Worm (Caenorhabditis elegans) whole organism, L4 larva: Measurements from ENCODE around the gene nsun-5.

Experiments
- F26F4.8 ChIP-seq: fragments of 200-800 bp; sonication (Bioruptor generic); conservative IDR thresholded peaks from 2 replicates; pipeline ENCODE4 v1.3.6; 2022; ENCODE audit warnings: missing genetic modification characterization, missing compliant biosample characterization
- Y105C5A.15 ChIP-seq: fragments of 200-800 bp; sonication (Bioruptor generic); IDR thresholded peaks from 2 replicates; pipeline ENCODE4 v1.3.6; 2022; ENCODE audit warnings: missing genetic modification characterization, missing compliant biosample characterization
- aly-2 ChIP-seq: sonication (generic microtip); optimal IDR thresholded peaks from 2 replicates; lab custom pipeline; 2018; ENCODE audit warnings: missing biosample characterization, missing genetic modification characterization
- ceh-28 ChIP-seq: fragments of 150-350 bp; optimal IDR thresholded peaks from 2 replicates; lab custom pipeline; 2014; ENCODE audit warnings: missing biosample characterization, missing genetic modification reagents, missing genetic modification characterization
- ceh-62 ChIP-seq: sonication (generic microtip); optimal IDR thresholded peaks from 2 replicates; lab custom pipeline; 2017; ENCODE audit warnings: missing biosample characterization, missing genetic modification characterization
- ceh-82 ChIP-seq: sonication (generic microtip); optimal IDR thresholded peaks from 2 replicates; lab custom pipeline; 2017; ENCODE audit warnings: missing biosample characterization, missing genetic modification characterization
- ces-1 ChIP-seq: fragments of 150-350 bp; sonication (generic microtip); optimal IDR thresholded peaks from 4 replicates; lab custom pipeline; 2014; ENCODE audit warnings: missing biosample characterization, missing genetic modification reagents, missing genetic modification characterization
- ctbp-1 ChIP-seq: fragments of 200-800 bp; sonication (Bioruptor generic); IDR thresholded peaks from 2 replicates; pipeline ENCODE4 v1.3.6; 2022; ENCODE audit warnings: missing genetic modification reagents, missing genetic modification characterization, missing compliant biosample characterization
- daf-8 ChIP-seq: fragments of 200-800 bp; sonication (Bioruptor generic); IDR thresholded peaks from 2 replicates; pipeline ENCODE4 v1.3.6; 2022; ENCODE audit warnings: missing genetic modification characterization, missing compliant biosample characterization
- dmd-6 ChIP-seq: fragments of 200-800 bp; sonication (Bioruptor generic); IDR thresholded peaks from 2 replicates; pipeline ENCODE4 v1.3.6; 2022; ENCODE audit warnings: missing genetic modification reagents, missing genetic modification characterization, missing compliant biosample characterization
- dve-1 ChIP-seq: sonication (generic microtip); optimal IDR thresholded peaks from 2 replicates; lab custom pipeline; 2017; ENCODE audit warnings: antibody characterized with exemption, mild to moderate bottlenecking, missing genetic modification characterization, missing compliant biosample characterization; ENCODE audit not compliant: insufficient read depth
- fkh-10 ChIP-seq: fragments of 150-350 bp; optimal IDR thresholded peaks from 2 replicates; lab custom pipeline; 2014; ENCODE audit warnings: missing biosample characterization, missing genetic modification reagents, missing genetic modification characterization
- lim-7 ChIP-seq: fragments of 200-800 bp; sonication (Bioruptor generic); IDR thresholded peaks from 2 replicates; pipeline ENCODE4 v1.3.6; 2022; ENCODE audit warnings: missing genetic modification characterization, missing compliant biosample characterization
- lsy-2 ChIP-seq, 2 experiments: fragments of 150-350 bp in 1 of 2; sonication (generic microtip) in 1 of 2; optimal IDR thresholded peaks; 2 replicates each; lab custom pipeline; 2014 to 2017; ENCODE audit warnings: missing biosample characterization in 2 of 2, missing genetic modification characterization in 2 of 2
- madf-9 ChIP-seq: fragments of 200-800 bp; sonication (Bioruptor generic); conservative IDR thresholded peaks from 2 replicates; pipeline ENCODE4 v1.3.6; 2022; ENCODE audit warnings: missing genetic modification reagents, missing genetic modification characterization, missing compliant biosample characterization
- mes-2 ChIP-seq: sonication (generic microtip); optimal IDR thresholded peaks from 2 replicates; lab custom pipeline; 2016; ENCODE audit warnings: missing genotype, mild to moderate bottlenecking, missing genetic modification characterization, missing compliant biosample characterization; ENCODE audit not compliant: poor library complexity, severe bottlenecking
- mxl-3 ChIP-seq: fragments of 200-800 bp; sonication (Bioruptor generic); optimal IDR thresholded peaks from 2 replicates; lab custom pipeline; 2018; ENCODE audit warnings: mild to moderate bottlenecking, missing genetic modification characterization, missing compliant biosample characterization
- nhr-10 ChIP-seq: fragments of 150-350 bp; optimal IDR thresholded peaks from 2 replicates; lab custom pipeline; 2014; ENCODE audit warnings: missing biosample characterization, missing genetic modification characterization
- nhr-111 ChIP-seq: fragments of 200-800 bp; sonication (Bioruptor generic); optimal IDR thresholded peaks from 2 replicates; lab custom pipeline; 2018; ENCODE audit warnings: mild to moderate bottlenecking, missing genetic modification characterization, missing compliant biosample characterization
- nhr-25 ChIP-seq: sonication (generic microtip); optimal IDR thresholded peaks from 2 replicates; lab custom pipeline; 2017; ENCODE audit warnings: missing genetic modification characterization, mild to moderate bottlenecking, missing compliant biosample characterization, antibody characterized with exemption, moderate library complexity, borderline replicate concordance; ENCODE audit not compliant: insufficient read depth
- nhr-42 ChIP-seq: fragments of 200-800 bp; sonication (Bioruptor generic); IDR thresholded peaks from 2 replicates; pipeline ENCODE4 v1.3.6; 2022; ENCODE audit warnings: missing genetic modification characterization, missing compliant biosample characterization
- nhr-76 ChIP-seq: fragments of 150-350 bp; optimal IDR thresholded peaks from 2 replicates; lab custom pipeline; 2014; ENCODE audit warnings: missing biosample characterization, missing genetic modification characterization
- pha-4 ChIP-seq, 2 experiments: fragments of 150-350 bp in 1 of 2; fragments of 200-800 bp in 1 of 2; sonication (Bioruptor generic) in 1 of 2; IDR thresholded peaks in 1 of 2; optimal IDR thresholded peaks in 1 of 2; 2 replicates each; pipeline versions ENCODE4 v1.3.6 to Lab custom; 2014 to 2022; ENCODE audit warnings: missing genetic modification characterization in 2 of 2, missing genetic modification reagents in 2 of 2, missing biosample characterization in 1 of 2, missing compliant biosample characterization in 1 of 2
- snpc-4 ChIP-seq: fragments of 150-350 bp; optimal IDR thresholded peaks from 2 replicates; lab custom pipeline; 2014; ENCODE audit warnings: missing biosample characterization, missing genetic modification characterization
- spr-3 ChIP-seq: fragments of 200-800 bp; sonication (Bioruptor generic); optimal IDR thresholded peaks from 2 replicates; lab custom pipeline; 2018; ENCODE audit warnings: mild to moderate bottlenecking, missing genetic modification characterization, missing compliant biosample characterization
- unc-130 ChIP-seq: sonication (generic microtip); optimal IDR thresholded peaks from 2 replicates; lab custom pipeline; 2016; ENCODE audit warnings: missing genetic modification reagents, missing genetic modification characterization, missing compliant biosample characterization
- unc-39 ChIP-seq: sonication (generic microtip); optimal IDR thresholded peaks from 2 replicates; lab custom pipeline; 2017; ENCODE audit warnings: missing biosample characterization, missing genetic modification characterization
- unc-62 ChIP-seq, 3 experiments: fragments of 150-350 bp in 1 of 3; sonication (generic microtip); optimal IDR thresholded peaks in 2 of 3; peaks in 1 of 3; 1 replicate in 1 of 3; 2 replicates in 2 of 3; lab custom pipeline; 2014 to 2017; ENCODE audit warnings: missing biosample characterization in 3 of 3, missing genetic modification characterization in 3 of 3, missing genetic modification reagents in 3 of 3, missing genotype in 1 of 3
- zfp-2 ChIP-seq: sonication (generic microtip); optimal IDR thresholded peaks from 2 replicates; lab custom pipeline; 2016; ENCODE audit warnings: mild to moderate bottlenecking, missing genetic modification characterization, missing compliant biosample characterization
- zip-11 ChIP-seq: fragments of 200-800 bp; sonication (Bioruptor generic); IDR thresholded peaks from 2 replicates; pipeline ENCODE4 v1.3.6; 2022; ENCODE audit warnings: missing genetic modification characterization, missing compliant biosample characterization
- ztf-7 ChIP-seq: fragments of 150-350 bp; optimal IDR thresholded peaks from 2 replicates; lab custom pipeline; 2014; ENCODE audit warnings: missing biosample characterization, missing genetic modification characterization

The nsun-5 gene

DNA sequence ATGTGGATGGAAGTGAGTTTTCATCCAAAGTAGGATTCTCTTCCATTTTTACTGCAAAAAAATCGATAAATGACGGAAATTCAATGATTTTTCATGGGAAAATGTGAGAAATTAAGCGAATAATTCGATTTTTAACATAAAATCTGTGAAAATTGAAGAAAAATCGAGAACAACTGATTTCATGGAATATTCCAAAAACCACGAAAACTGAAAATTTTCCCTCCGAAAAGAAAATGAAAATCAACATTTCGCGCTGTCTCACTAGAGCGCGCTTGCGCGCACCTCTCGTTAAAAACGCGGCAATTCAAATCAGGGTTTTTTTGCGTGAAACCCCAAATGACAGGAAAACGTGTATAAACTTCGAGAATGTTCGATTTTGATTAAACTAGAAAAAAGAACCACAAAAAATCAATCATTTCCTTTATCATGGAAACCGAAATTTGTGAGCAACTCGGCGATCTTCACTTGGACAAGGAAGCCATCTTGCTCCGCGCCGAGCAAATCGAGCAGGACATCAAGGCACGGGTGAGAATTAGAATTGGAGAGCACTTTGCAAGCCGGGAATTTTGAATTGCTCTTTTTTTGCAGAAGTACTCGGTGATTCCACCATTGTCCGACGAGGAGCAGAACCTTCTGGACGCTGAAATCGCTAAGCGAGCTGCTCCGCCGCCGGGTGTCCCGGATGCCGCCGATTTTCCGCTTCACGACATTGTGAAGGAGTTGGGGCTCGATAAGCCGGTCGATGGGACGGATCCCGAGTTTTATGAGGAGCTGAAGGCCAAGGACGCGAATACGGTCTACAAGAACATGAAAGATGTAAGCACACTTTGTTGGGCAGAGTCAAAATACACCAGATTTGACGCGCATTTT is 41.2 kb downstream of the nsun-5 start, which contains the start of the genes Y53F4B.9 and Y53F4B.11 (continued):
- TF ChIP-seq nhr-10 (tag; lab: Kevin White, UChicago), result no peak
- TF ChIP-seq mes-2, result peak; percentile 87
- no peak for TF ChIP-seq mxl-3 (GFP tag; lab: Kevin White, UChicago)
- peak; percentile 73 for TF ChIP-seq unc-130
- TF ChIP-seq fkh-10 (GFP tag; lab: Kevin White, UChicago), result peak; percentile 37
- TF ChIP-seq madf-9 (GFP tag; lab: Robert Waterston, UW), result peak; percentile 69

DNA sequence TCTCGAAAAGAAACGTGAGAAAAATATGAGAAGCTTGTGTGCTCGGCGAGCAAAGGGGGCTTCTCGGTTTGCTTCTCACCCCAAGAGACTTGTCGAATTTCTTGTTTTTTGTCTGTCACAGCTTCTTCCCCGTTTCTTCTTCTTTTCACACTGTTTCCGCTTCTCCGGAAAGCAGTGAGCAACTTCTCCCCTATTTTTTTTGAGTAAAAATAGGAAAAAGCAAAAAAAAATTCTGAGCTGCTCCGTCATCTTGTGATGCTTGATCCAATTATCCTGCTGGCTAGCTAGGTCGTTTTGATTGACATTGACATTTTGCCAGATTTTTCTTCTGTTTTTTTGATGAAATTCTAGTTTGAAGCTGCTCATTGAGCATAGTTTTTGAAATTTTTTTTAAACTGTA is 45.0 kb downstream of the nsun-5 start, which contains the start of gene Y53F4B.51:
Gene Y53F4B.51, minus strand, starts transcription at position 63 of the 400 bp plus-strand sequence.
- TF ChIP-seq ztf-7 (tag; lab: Kevin White, UChicago) (no peak), unc-62 (GFP tag; optimal IDR thresholded peaks at IDR 0.05 in 1 of 2; lab: Kevin White, UChicago) (peak in 1 of 2 experiments; percentile 60), unc-62 (tag; optimal IDR thresholded peaks at IDR 0.05; lab: Kevin White, UChicago) (no peak), ceh-82 (tag; lab: Kevin White, UChicago) (no peak), fkh-10 (GFP tag; lab: Kevin White, UChicago) (peak; percentile 79), zip-11 (GFP tag; lab: Robert Waterston, UW) (no peak), aly-2 (tag; lab: Kevin White, UChicago) (no peak)

DNA sequence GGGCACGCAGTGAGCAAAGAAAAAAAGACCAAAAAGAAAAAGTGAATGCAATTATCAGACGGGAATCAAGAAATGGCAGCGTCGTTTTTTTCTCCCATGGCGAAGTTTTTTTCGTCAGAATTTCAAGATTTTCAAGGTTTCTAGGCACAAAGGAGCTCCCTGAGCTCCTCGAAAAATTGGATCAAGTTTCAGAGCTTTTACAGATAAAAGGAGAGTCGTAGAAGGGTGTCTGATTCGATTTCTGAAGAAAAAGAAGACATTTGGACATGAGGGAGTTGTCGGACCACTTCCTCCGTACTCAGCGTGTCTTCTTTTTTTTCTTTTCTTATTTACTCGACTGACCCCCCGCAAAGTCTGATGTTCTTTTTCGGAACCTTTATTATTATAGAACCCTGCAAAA is 46.3 kb downstream of the nsun-5 start:
- TF ChIP-seq nhr-25 (tag; lab: Kevin White, UChicago), result no peak
- no peak for TF ChIP-seq F26F4.8
- no peak for TF ChIP-seq ctbp-1 (GFP tag; lab: Robert Waterston, UW)
- TF ChIP-seq dve-1 (tag; lab: Kevin White, UChicago), result no peak
- TF ChIP-seq unc-39 (tag; lab: Kevin White, UChicago), result no peak
- no peak for TF ChIP-seq fkh-10 (GFP tag; lab: Kevin White, UChicago)
- no peak for TF ChIP-seq nhr-42 (GFP tag; lab: Robert Waterston, UW)
- no peak for TF ChIP-seq snpc-4 (tag; lab: Kevin White, UChicago)
- no peak for TF ChIP-seq zfp-2
- no peak for TF ChIP-seq pha-4 (GFP tag; IDR thresholded peaks at IDR 0.05; lab: Robert Waterston, UW)
- TF ChIP-seq pha-4 (tag; optimal IDR thresholded peaks at IDR 0.05; lab: Kevin White, UChicago), result no peak
- no peak for TF ChIP-seq ceh-28 (tag; lab: Kevin White, UChicago)

DNA sequence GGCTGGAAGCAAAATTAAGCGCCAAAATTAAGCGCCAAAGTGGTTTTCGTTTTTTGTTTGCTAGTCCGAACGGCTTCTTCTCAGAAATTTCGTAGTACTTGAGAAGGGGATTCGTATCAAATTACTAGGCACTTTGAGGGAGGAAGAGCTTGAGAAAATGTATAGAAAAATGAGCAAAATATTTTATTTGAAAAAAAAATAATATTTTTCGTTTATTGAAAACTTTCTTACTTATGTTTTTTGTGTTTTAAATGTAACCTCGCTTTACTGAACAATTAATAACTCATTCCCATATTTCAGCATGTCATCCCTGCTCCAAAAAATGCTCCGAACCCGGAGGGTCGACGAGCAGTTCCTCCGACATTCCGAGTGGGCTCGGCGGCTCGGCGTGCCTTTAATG is 49.5 kb downstream of the nsun-5 start, which contains the start of gene Y53F4B.12:
Gene Y53F4B.12, plus strand, starts transcription at position 301 of the 400 bp plus-strand sequence.
- no peak for TF ChIP-seq lim-7
- TF ChIP-seq Y105C5A.15, result no peak
- TF ChIP-seq daf-8 (GFP tag; lab: Robert Waterston, UW), result no peak
- no peak for TF ChIP-seq ces-1 (GFP tag; lab: Kevin White, UChicago)
- no peak for TF ChIP-seq spr-3 (GFP tag; lab: Kevin White, UChicago)
- no peak for TF ChIP-seq ceh-62 (tag; lab: Kevin White, UChicago)
- no peak for TF ChIP-seq nhr-76
- no peak for TF ChIP-seq nhr-111
- TF ChIP-seq mxl-3 (GFP tag; lab: Kevin White, UChicago), result no peak

DNA sequence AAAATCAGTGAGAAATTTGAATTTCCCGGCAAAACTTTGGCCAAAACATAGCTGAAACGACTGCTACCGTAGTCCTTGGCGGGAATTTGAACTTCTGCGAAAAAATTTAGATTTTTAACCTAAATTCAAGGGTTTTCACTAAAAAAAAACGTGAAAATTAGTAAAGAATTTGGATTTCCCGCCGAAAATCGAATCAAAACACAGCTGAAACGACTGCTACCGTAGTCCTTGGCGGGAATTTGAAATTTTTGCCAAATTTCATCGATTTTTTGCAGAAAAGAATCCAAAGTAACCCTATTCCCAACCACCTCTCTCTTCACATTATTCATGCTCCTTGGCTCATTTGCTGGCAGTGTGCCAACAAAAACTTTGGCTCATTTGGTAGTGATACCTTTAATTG is 55.7 kb downstream of the nsun-5 start:
- TF ChIP-seq lsy-2 (tag; optimal IDR thresholded peaks at IDR 0.05; lab: Kevin White, UChicago) (peak in 1 of 2 experiments; percentile 56), dmd-6 (GFP tag; lab: Robert Waterston, UW) (no peak)
